Worm (Caenorhabditis elegans) whole organism, young adult: ENCODE measurements around the gene T10B9.9.

Experiments used
- C17E4.6 ChIP-seq: fragments of 200-800 bp; sonication (Bioruptor generic); IDR thresholded peaks from 2 replicates; pipeline ENCODE4 v1.3.6; 2022; ENCODE audit warnings: missing genetic modification reagents, missing genetic modification characterization, missing compliant biosample characterization
- F52B5.7 ChIP-seq: sonication (generic microtip); optimal IDR thresholded peaks from 2 replicates; lab custom pipeline; 2016; ENCODE audit warnings: mild to moderate bottlenecking, missing genetic modification characterization, missing compliant biosample characterization
- F57C9.4 ChIP-seq: sonication (generic microtip); optimal IDR thresholded peaks from 2 replicates; lab custom pipeline; 2017; ENCODE audit warnings: mild to moderate bottlenecking, missing genetic modification characterization, missing compliant biosample characterization
- Y95B8A.8 ChIP-seq: fragments of 200-800 bp; sonication (Bioruptor generic); IDR thresholded peaks from 2 replicates; pipeline ENCODE4 v1.3.6; 2022; ENCODE audit warnings: missing genetic modification reagents, missing genetic modification characterization, missing compliant biosample characterization
- cebp-1 ChIP-seq, 2 experiments: fragments of 200-800 bp in 1 of 2; sonication (Bioruptor generic) in 1 of 2; sonication (generic microtip) in 1 of 2; IDR thresholded peaks in 1 of 2; optimal IDR thresholded peaks in 1 of 2; 2 replicates each; pipeline versions ENCODE4 v1.3.6 to Lab custom; 2017 to 2022; ENCODE audit warnings: missing compliant biosample characterization in 2 of 2, missing genetic modification characterization in 2 of 2, mild to moderate bottlenecking in 1 of 2, missing genetic modification reagents in 1 of 2, moderate library complexity in 1 of 2
- ceh-100 ChIP-seq: fragments of 200-800 bp; sonication (Bioruptor generic); IDR thresholded peaks from 2 replicates; pipeline ENCODE4 v1.3.6; 2022; ENCODE audit warnings: missing genetic modification reagents, missing genetic modification characterization, missing compliant biosample characterization
- dpl-1 ChIP-seq: fragments of 150-350 bp; optimal IDR thresholded peaks from 2 replicates; lab custom pipeline; 2014; ENCODE audit warnings: missing biosample characterization, missing genetic modification reagents, missing genetic modification characterization
- efl-1 ChIP-seq: fragments of 150-350 bp; optimal IDR thresholded peaks from 2 replicates; lab custom pipeline; 2014; ENCODE audit warnings: missing biosample characterization, missing genetic modification reagents, missing genetic modification characterization
- gei-17 ChIP-seq: fragments of 200-800 bp; sonication (Bioruptor generic); optimal IDR thresholded peaks from 2 replicates; lab custom pipeline; 2018; ENCODE audit warnings: mild to moderate bottlenecking, missing genetic modification characterization, missing compliant biosample characterization
- sea-2 ChIP-seq: fragments of 200-800 bp; sonication (Bioruptor generic); IDR thresholded peaks from 2 replicates; pipeline ENCODE4 v1.3.6; 2022; ENCODE audit warnings: missing genetic modification characterization, missing compliant biosample characterization
- unc-62 ChIP-seq: fragments of 150-350 bp; optimal IDR thresholded peaks from 2 replicates; lab custom pipeline; 2014; ENCODE audit warnings: missing biosample characterization, missing genetic modification reagents, missing genetic modification characterization
- zim-3 ChIP-seq: sonication (generic microtip); optimal IDR thresholded peaks from 2 replicates; lab custom pipeline; 2017; ENCODE audit warnings: mild to moderate bottlenecking, missing genetic modification characterization, moderate library complexity, missing compliant biosample characterization

ce11 chrII:9759382-9759781, 16.3 kb downstream of the T10B9.9 start:
- TF ChIP-seq unc-62 (GFP tag; lab: Kevin White, UChicago) (no peak), efl-1 (GFP tag; lab: Kevin White, UChicago) (no peak), Y95B8A.8 (GFP tag; lab: Robert Waterston, UW) (no peak), sea-2 (GFP tag; lab: Robert Waterston, UW) (no peak), gei-17 (GFP tag; lab: Kevin White, UChicago) (no peak), C17E4.6 (GFP tag; lab: Robert Waterston, UW) (no peak), zim-3 (tag; lab: Kevin White, UChicago) (no peak), cebp-1 (GFP tag; IDR thresholded peaks at IDR 0.05; lab: Robert Waterston, UW) (no peak), cebp-1 (tag; optimal IDR thresholded peaks at IDR 0.05; lab: Kevin White, UChicago) (no peak), F52B5.7 (tag; lab: Kevin White, UChicago) (no peak), ceh-100 (GFP tag; lab: Robert Waterston, UW) (no peak), dpl-1 (GFP tag; lab: Kevin White, UChicago) (no peak), F57C9.4 (no peak)
